Worm (Caenorhabditis elegans) whole organism, L1 larva: ENCODE data around the gene div-1.

Experiments used
- C16A3.4 ChIP-seq: fragments of 150-350 bp; optimal IDR thresholded peaks from 2 replicates; lab custom pipeline; 2014; ENCODE audit warnings: missing biosample characterization, missing genetic modification characterization
- F16B12.6 ChIP-seq: fragments of 150-350 bp; optimal IDR thresholded peaks from 2 replicates; lab custom pipeline; 2014; ENCODE audit warnings: missing biosample characterization, missing genetic modification characterization
- aha-1 ChIP-seq: fragments of 150-350 bp; optimal IDR thresholded peaks from 2 replicates; lab custom pipeline; 2014; ENCODE audit warnings: missing biosample characterization, missing genetic modification characterization
- alr-1 ChIP-seq: fragments of 200-800 bp; sonication (Bioruptor generic); optimal IDR thresholded peaks from 2 replicates; lab custom pipeline; 2018; ENCODE audit warnings: borderline replicate concordance, mild to moderate bottlenecking, missing genetic modification characterization, missing compliant biosample characterization
- aly-2 ChIP-seq: fragments of 150-350 bp; optimal IDR thresholded peaks from 2 replicates; lab custom pipeline; 2014; ENCODE audit warnings: missing biosample characterization, missing genetic modification characterization
- blmp-1 ChIP-seq: fragments of 150-350 bp; optimal IDR thresholded peaks from 2 replicates; lab custom pipeline; 2014; ENCODE audit warnings: missing biosample characterization, missing genetic modification characterization
- ceh-63 ChIP-seq: fragments of 200-800 bp; sonication (Bioruptor generic); optimal IDR thresholded peaks from 2 replicates; lab custom pipeline; 2018; ENCODE audit warnings: mild to moderate bottlenecking, missing genetic modification characterization, missing compliant biosample characterization
- ceh-8 ChIP-seq: fragments of 200-800 bp; sonication (Bioruptor generic); optimal IDR thresholded peaks from 2 replicates; lab custom pipeline; 2018; ENCODE audit warnings: mild to moderate bottlenecking, missing genetic modification characterization, moderate library complexity, missing compliant biosample characterization
- dpl-1 ChIP-seq, 3 experiments: fragments of 150-350 bp in 2 of 3; sonication (generic microtip) in 1 of 3; optimal IDR thresholded peaks; 2 replicates each; lab custom pipeline; 2014 to 2017; ENCODE audit warnings: missing biosample characterization in 3 of 3, missing genetic modification characterization in 3 of 3, missing genetic modification reagents in 3 of 3
- dsc-1 ChIP-seq: sonication (generic microtip); optimal IDR thresholded peaks from 2 replicates; lab custom pipeline; 2016; ENCODE audit warnings: mild to moderate bottlenecking, missing genetic modification characterization, missing compliant biosample characterization
- efl-1 ChIP-seq, 4 experiments: fragments of 150-350 bp; optimal IDR thresholded peaks in 3 of 4; peaks in 1 of 4; 1 replicate in 1 of 4; 2 replicates in 3 of 4; lab custom pipeline; 2014; ENCODE audit warnings: missing biosample characterization in 2 of 4, missing genetic modification characterization in 2 of 4, missing genetic modification reagents in 2 of 4
- egl-13 ChIP-seq: sonication (generic microtip); optimal IDR thresholded peaks from 2 replicates; lab custom pipeline; 2016; ENCODE audit warnings: missing genotype, missing genetic modification reagents, missing genetic modification characterization, missing compliant biosample characterization
- elt-2 ChIP-seq: sonication (generic microtip); optimal IDR thresholded peaks from 2 replicates; lab custom pipeline; 2016; ENCODE audit warnings: missing genetic modification characterization, mild to moderate bottlenecking, inconsistent platforms, missing compliant biosample characterization, missing genetic modification reagents
- elt-3 ChIP-seq, 6 experiments: fragments of 150-350 bp in 1 of 6; sonication (generic microtip); optimal IDR thresholded peaks; 2 replicates each; lab custom pipeline; 2017 to 2018; ENCODE audit warnings: missing biosample characterization in 6 of 6, missing genetic modification characterization in 6 of 6, inconsistent platforms in 1 of 6
- fkh-8 ChIP-seq: sonication (generic microtip); optimal IDR thresholded peaks from 2 replicates; lab custom pipeline; 2016; ENCODE audit warnings: mild to moderate bottlenecking, missing genetic modification characterization, missing compliant biosample characterization
- grh-1 ChIP-seq: fragments of 200-800 bp; sonication (Bioruptor generic); IDR thresholded peaks from 2 replicates; pipeline ENCODE4 v1.3.6; 2022; ENCODE audit warnings: missing genetic modification reagents, missing genetic modification characterization, missing compliant biosample characterization
- lin-13 ChIP-seq: fragments of 150-350 bp; optimal IDR thresholded peaks from 2 replicates; lab custom pipeline; 2014; ENCODE audit warnings: missing biosample characterization, missing genetic modification reagents, missing genetic modification characterization
- lin-14 ChIP-seq: fragments of 200-800 bp; sonication (Bioruptor generic); optimal IDR thresholded peaks from 2 replicates; lab custom pipeline; 2018; ENCODE audit warnings: mild to moderate bottlenecking, missing genetic modification characterization, moderate library complexity, missing compliant biosample characterization
- lin-15B ChIP-seq: fragments of 150-350 bp; sonication (generic microtip); optimal IDR thresholded peaks from 3 replicates; lab custom pipeline; 2014; ENCODE audit warnings: missing biosample characterization, missing genetic modification characterization
- nhr-19 ChIP-seq: fragments of 200-800 bp; sonication (Bioruptor generic); conservative IDR thresholded peaks from 2 replicates; pipeline ENCODE4 v1.3.6; 2022; ENCODE audit warnings: missing genetic modification characterization, missing compliant biosample characterization
- nhr-237 ChIP-seq: fragments of 150-350 bp; optimal IDR thresholded peaks from 2 replicates; lab custom pipeline; 2014; ENCODE audit warnings: missing biosample characterization, missing genetic modification characterization
- nhr-28 ChIP-seq: fragments of 150-350 bp; optimal IDR thresholded peaks from 2 replicates; lab custom pipeline; 2014; ENCODE audit warnings: missing biosample characterization, missing genetic modification characterization
- nhr-71 ChIP-seq: sonication (generic microtip); optimal IDR thresholded peaks from 2 replicates; lab custom pipeline; 2016; ENCODE audit warnings: mild to moderate bottlenecking, missing genetic modification characterization, moderate library complexity, missing compliant biosample characterization
- nhr-76 ChIP-seq: sonication (generic microtip); optimal IDR thresholded peaks from 2 replicates; lab custom pipeline; 2017; ENCODE audit warnings: missing biosample characterization, missing genetic modification characterization
- nhr-85 ChIP-seq: sonication (generic microtip); peaks from one replicate; lab custom pipeline; 2016; ENCODE audit warnings: missing genetic modification characterization, inconsistent platforms, missing compliant biosample characterization
- nhr-90 ChIP-seq: sonication (generic microtip); optimal IDR thresholded peaks from 2 replicates; lab custom pipeline; 2016; ENCODE audit warnings: mild to moderate bottlenecking, missing genetic modification characterization, missing compliant biosample characterization; ENCODE audit not compliant: poor library complexity
- pag-3 ChIP-seq: sonication (generic microtip); optimal IDR thresholded peaks from 2 replicates; lab custom pipeline; 2017; ENCODE audit warnings: missing genetic modification characterization, mild to moderate bottlenecking, missing compliant biosample characterization, antibody characterized with exemption, borderline replicate concordance; ENCODE audit not compliant: insufficient read depth
- pax-3 ChIP-seq: fragments of 200-800 bp; sonication (Bioruptor generic); optimal IDR thresholded peaks from 2 replicates; lab custom pipeline; 2018; ENCODE audit warnings: mild to moderate bottlenecking, missing genetic modification characterization, moderate library complexity, missing compliant biosample characterization
- sox-4 ChIP-seq: sonication (generic microtip); optimal IDR thresholded peaks from 2 replicates; lab custom pipeline; 2016; ENCODE audit warnings: missing genetic modification characterization, missing compliant biosample characterization
- sptf-1 ChIP-seq: fragments of 150-350 bp; optimal IDR thresholded peaks from 2 replicates; lab custom pipeline; 2014; ENCODE audit warnings: missing biosample characterization, missing genetic modification characterization
- unc-30 ChIP-seq: sonication (generic microtip); optimal IDR thresholded peaks from 2 replicates; lab custom pipeline; 2017; ENCODE audit warnings: missing biosample characterization, missing genetic modification characterization
- zip-4 ChIP-seq: fragments of 200-800 bp; sonication (Bioruptor generic); optimal IDR thresholded peaks from 2 replicates; lab custom pipeline; 2018; ENCODE audit warnings: mild to moderate bottlenecking, missing genetic modification characterization, moderate library complexity, missing compliant biosample characterization
- ztf-11 ChIP-seq, 2 experiments: sonication (generic microtip); optimal IDR thresholded peaks; 2 replicates each; lab custom pipeline; 2016 to 2017; ENCODE audit warnings: missing genetic modification characterization in 2 of 2, missing biosample characterization in 1 of 2, missing compliant biosample characterization in 1 of 2

div-1 gene

ce11 chrIII:10258641-10259040 lies 10.3 kb upstream of the div-1 start, which contains the start of gene rip-1:
Gene rip-1, minus strand, starts transcription at chrIII:10258741.
- TF ChIP-seq nhr-76 (tag; lab: Kevin White, UChicago) = no peak
- TF ChIP-seq ztf-11 (tag; optimal IDR thresholded peaks at IDR 0.05; lab: Kevin White, UChicago) = no peak
- no peak for TF ChIP-seq fkh-8
- TF ChIP-seq aha-1 (tag; lab: Kevin White, UChicago) = no peak
- TF ChIP-seq lin-15B (tag; lab: Kevin White, UChicago) = no peak
- TF ChIP-seq dpl-1 (GFP tag; optimal IDR thresholded peaks at IDR 0.05; lab: Kevin White, UChicago) = no peak
- TF ChIP-seq lin-14 (GFP tag; lab: Kevin White, UChicago) = no peak
- TF ChIP-seq nhr-237 (tag; lab: Kevin White, UChicago) = no peak
- TF ChIP-seq alr-1 (tag; lab: Kevin White, UChicago) = no peak
- TF ChIP-seq, all 84 proteins: peak for 0

ce11 chrIII:10254583-10254982 lies 6.2 kb upstream of the div-1 start, which contains the start of gene R01H10.4:
Gene R01H10.4, plus strand, starts transcription at chrIII:10254818.
- no peak for TF ChIP-seq sox-4 (tag; lab: Kevin White, UChicago)
- peak in 1 of 6 experiments; percentile 57 for TF ChIP-seq elt-3 (tag; optimal IDR thresholded peaks at IDR 0.05; lab: Kevin White, UChicago)
- no peak for TF ChIP-seq pax-3 (tag; lab: Kevin White, UChicago)
- peak; percentile 97 for TF ChIP-seq blmp-1 (tag; lab: Kevin White, UChicago)
- no peak for TF ChIP-seq ceh-63 (GFP tag; lab: Kevin White, UChicago)
- TF ChIP-seq, all 84 proteins: peak for 2

DNA sequence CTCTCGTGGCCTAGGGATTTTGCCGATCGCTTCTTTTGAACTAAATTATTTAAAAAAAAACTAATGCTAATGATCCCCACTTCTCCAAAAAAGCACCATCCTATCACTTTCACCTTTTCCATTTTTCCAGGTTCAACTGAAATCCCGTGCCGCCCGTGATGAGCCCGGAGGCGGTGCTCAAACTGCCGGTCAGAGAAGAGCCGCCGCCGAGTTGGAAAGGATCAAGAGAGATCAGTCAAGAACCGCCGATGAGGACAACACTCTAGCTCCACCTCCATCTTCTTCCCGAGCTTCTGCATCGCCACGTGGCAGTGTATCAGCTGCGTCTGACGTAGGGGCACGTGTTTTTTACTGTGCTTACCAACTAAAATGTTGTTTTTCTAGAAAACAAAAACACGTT lies 5.0 kb upstream of the div-1 start:
- TF ChIP-seq efl-1 (optimal IDR thresholded peaks at IDR 0.05; lab: Kevin White, UChicago) (no peak), efl-1 (GFP tag; optimal IDR thresholded peaks at IDR 0.05 in 1 of 2; lab: Kevin White, UChicago) (peak in 1 of 2 experiments; percentile 20), lin-13 (GFP tag; lab: Kevin White, UChicago) (no peak)

DNA sequence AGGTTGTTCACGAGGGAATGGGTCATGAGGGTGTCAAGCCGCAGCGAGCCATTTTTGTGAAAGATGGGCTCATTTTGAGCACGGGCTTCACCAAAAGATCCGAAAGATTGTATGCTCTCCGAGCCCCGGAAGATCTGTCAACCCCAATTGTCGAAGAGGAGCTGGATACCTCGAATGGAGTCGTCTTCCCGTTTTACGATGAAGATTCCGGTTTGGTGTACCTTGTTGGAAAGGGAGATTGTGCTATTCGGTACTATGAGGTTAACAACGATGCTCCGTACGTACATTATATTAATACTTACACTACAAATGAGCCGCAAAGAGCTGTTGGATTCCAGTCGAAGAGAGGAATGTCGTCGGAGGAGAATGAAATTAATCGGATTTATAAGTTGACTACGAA lies 2.8 kb upstream of the div-1 start:
- TF ChIP-seq nhr-28 (tag; lab: Kevin White, UChicago) (no peak), alr-1 (tag; lab: Kevin White, UChicago) (no peak), ceh-8 (GFP tag; lab: Kevin White, UChicago) (no peak), zip-4 (GFP tag; lab: Kevin White, UChicago) (no peak), elt-2 (tag; lab: Kevin White, UChicago) (no peak), efl-1 (optimal IDR thresholded peaks at IDR 0.05; lab: Kevin White, UChicago) (no peak), efl-1 (GFP tag; optimal IDR thresholded peaks at IDR 0.05 in 1 of 2; lab: Kevin White, UChicago) (no peak), nhr-71 (tag; lab: Kevin White, UChicago) (no peak)

ce11 chrIII:10244013-10244412 lies 4.3 kb downstream of the div-1 start:
- no peak for TF ChIP-seq dsc-1
- peak; percentile 56 for TF ChIP-seq nhr-85 (tag; lab: Kevin White, UChicago)

- TF ChIP-seq aly-2 (tag; lab: Kevin White, UChicago) (no peak), egl-13 (tag; lab: Kevin White, UChicago) (no peak), nhr-71 (tag; lab: Kevin White, UChicago) (peak; percentile 24), blmp-1 (tag; lab: Kevin White, UChicago) (peak; percentile 22), nhr-19 (GFP tag; lab: Robert Waterston, UW) (peak; percentile 49), nhr-90 (tag; lab: Kevin White, UChicago) (no peak), pag-3 (tag; lab: Kevin White, UChicago) (no peak), C16A3.4 (tag; lab: Kevin White, UChicago) (no peak), pax-3 (tag; lab: Kevin White, UChicago) (no peak), sptf-1 (no peak), ceh-63 (GFP tag; lab: Kevin White, UChicago) (no peak), lin-14 (GFP tag; lab: Kevin White, UChicago) (peak; percentile 42), F16B12.6 (tag; lab: Kevin White, UChicago) (no peak), grh-1 (0 out of 2 replicates have a peak, but pooled peaks have one; percentile 16), nhr-85 (tag; lab: Kevin White, UChicago) (peak; percentile 86), ceh-8 (GFP tag; lab: Kevin White, UChicago) (peak; percentile 95), elt-3 (tag; optimal IDR thresholded peaks at IDR 0.05; lab: Kevin White, UChicago) (peak in 1 of 6 experiments; percentile 77), unc-30 (no peak)
Observed at ce11 chrIII:10241332-10241829, 7.0 kb downstream of the div-1 start.
